Worm (Caenorhabditis elegans) whole organism, midembryonic: ENCODE measurements around the gene C06E7.4.

Experiments used
- T22C8.4 ChIP-seq: fragments of 200-800 bp; sonication (Bioruptor generic); IDR thresholded peaks from 2 replicates; pipeline ENCODE4 v1.3.6; 2022; ENCODE audit warnings: missing genetic modification characterization, missing compliant biosample characterization
- cog-1 ChIP-seq: sonication (generic microtip); optimal IDR thresholded peaks from 2 replicates; lab custom pipeline; 2016; ENCODE audit warnings: missing genetic modification characterization, missing compliant biosample characterization
- flt-1 ChIP-seq: fragments of 200-800 bp; sonication (Bioruptor generic); IDR thresholded peaks from 2 replicates; pipeline ENCODE4 v1.3.6; 2022; ENCODE audit warnings: missing genetic modification characterization, missing compliant biosample characterization
- klf-2 ChIP-seq: fragments of 200-800 bp; sonication (Bioruptor generic); conservative IDR thresholded peaks from 2 replicates; pipeline ENCODE4 v1.3.6; 2022; ENCODE audit warnings: missing genetic modification reagents, missing genetic modification characterization, missing compliant biosample characterization
- med-1 ChIP-seq: sonication (generic microtip); optimal IDR thresholded peaks from 2 replicates; lab custom pipeline; 2017; ENCODE audit warnings: missing genetic modification characterization, mild to moderate bottlenecking, missing compliant biosample characterization, antibody characterized with exemption, missing genetic modification reagents; ENCODE audit not compliant: insufficient read depth
- ref-1 ChIP-seq: fragments of 200-800 bp; sonication (Bioruptor generic); conservative IDR thresholded peaks from 2 replicates; pipeline ENCODE4 v1.3.6; 2022; ENCODE audit warnings: missing genetic modification reagents, missing genetic modification characterization, missing compliant biosample characterization
- tab-1 ChIP-seq: fragments of 200-800 bp; sonication (Bioruptor generic); IDR thresholded peaks from 2 replicates; pipeline ENCODE4 v1.3.6; 2022; ENCODE audit warnings: missing genetic modification characterization, missing compliant biosample characterization
- ztf-23 ChIP-seq: fragments of 200-800 bp; sonication (Bioruptor generic); IDR thresholded peaks from 2 replicates; pipeline ENCODE4 v1.3.6; 2022; ENCODE audit warnings: missing genetic modification reagents, missing genetic modification characterization, missing compliant biosample characterization
- ztf-29 ChIP-seq: fragments of 200-800 bp; sonication (Bioruptor generic); IDR thresholded peaks from 2 replicates; pipeline ENCODE4 v1.3.6; 2022; ENCODE audit warnings: missing genetic modification reagents, missing genetic modification characterization, missing compliant biosample characterization

Gene C06E7.4

DNA sequence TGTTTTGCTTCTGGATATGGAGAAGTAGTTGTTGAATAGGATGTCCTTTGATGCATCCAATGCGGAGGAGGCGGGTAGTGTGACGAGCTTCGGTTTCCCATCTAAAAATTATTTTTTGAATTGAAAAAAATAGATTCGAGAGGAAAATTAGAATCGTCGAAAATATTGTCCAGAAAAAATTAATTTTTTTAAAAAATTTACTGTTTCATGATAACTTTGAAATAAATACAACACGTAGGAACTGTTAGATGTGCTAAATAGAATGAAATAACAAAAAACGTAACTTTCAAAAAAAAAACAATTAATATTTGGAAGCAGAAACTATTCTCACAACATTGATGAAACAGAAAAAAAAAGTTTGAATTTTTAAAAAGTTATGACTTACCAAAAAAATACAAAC lies at the start of gene C06E7.4:
TSS of gene C06E7.4 (minus strand) at position 101 of the 400 bp plus-strand sequence.
- TF ChIP-seq tab-1 (GFP tag; lab: Robert Waterston, UW) (no peak), ztf-23 (GFP tag; lab: Robert Waterston, UW) (no peak), med-1 (GFP tag; lab: Kevin White, UChicago) (no peak), ref-1 (GFP tag; lab: Robert Waterston, UW) (no peak), T22C8.4 (GFP tag; lab: Robert Waterston, UW) (no peak), flt-1 (GFP tag; lab: Robert Waterston, UW) (no peak), ztf-29 (no peak), cog-1 (tag; lab: Kevin White, UChicago) (no peak), klf-2 (no peak)

DNA sequence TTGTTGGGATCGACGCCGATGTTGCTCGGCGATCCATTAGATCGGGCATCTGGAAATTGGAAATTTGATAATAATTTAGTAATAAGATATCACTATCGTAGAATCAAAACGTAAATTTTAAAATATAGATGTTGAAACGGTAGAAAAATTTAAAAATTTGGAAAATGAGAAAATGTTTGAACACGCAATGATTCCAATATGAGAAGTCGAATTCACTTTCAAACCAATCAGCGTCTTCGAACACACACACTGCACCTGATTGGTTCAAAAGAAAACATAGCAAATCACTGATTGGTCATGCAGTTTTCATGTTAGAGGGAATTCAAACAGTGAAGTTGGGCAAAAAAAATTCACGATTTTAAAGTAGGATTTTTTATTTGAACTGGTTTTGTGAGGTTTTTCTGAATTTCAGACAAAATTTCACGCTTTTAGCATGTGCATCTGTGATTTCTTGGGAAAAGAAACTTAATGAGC lies 43.6 kb upstream of the C06E7.4 start, which contains the start of gene H04M03.12:
TSS of gene H04M03.12 (minus strand) at position 51 of the 474 bp plus-strand sequence.
- TF ChIP-seq ref-1 (GFP tag; lab: Robert Waterston, UW) (no peak), klf-2 (no peak), med-1 (GFP tag; lab: Kevin White, UChicago) (no peak), tab-1 (GFP tag; lab: Robert Waterston, UW) (no peak), flt-1 (GFP tag; lab: Robert Waterston, UW) (no peak), ztf-23 (GFP tag; lab: Robert Waterston, UW) (no peak), cog-1 (tag; lab: Kevin White, UChicago) (no peak), T22C8.4 (GFP tag; lab: Robert Waterston, UW) (no peak), ztf-29 (no peak)

DNA sequence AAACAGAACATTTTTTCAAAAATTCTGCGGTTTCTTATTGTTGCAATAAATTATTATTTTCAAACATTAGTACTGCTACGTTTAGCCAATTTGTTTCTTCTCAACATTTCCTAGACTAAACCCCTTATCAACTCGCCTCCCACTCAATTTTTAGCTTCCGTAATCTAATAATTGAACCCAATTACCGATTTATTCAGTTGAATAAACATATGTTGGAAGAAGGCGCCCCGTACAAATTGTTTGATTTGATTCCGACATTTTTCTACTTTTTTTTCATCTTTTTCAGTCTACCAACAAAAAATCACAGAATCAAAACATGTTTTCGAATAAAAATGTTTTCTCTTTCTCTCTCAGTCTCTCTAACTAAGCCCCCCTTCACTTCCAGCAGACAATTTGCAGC lies 43.0 kb upstream of the C06E7.4 start:
- TF ChIP-seq ztf-23 (GFP tag; lab: Robert Waterston, UW) (no peak), ref-1 (GFP tag; lab: Robert Waterston, UW) (no peak), flt-1 (GFP tag; lab: Robert Waterston, UW) (no peak), ztf-29 (no peak), cog-1 (tag; lab: Kevin White, UChicago) (no peak), klf-2 (no peak), tab-1 (GFP tag; lab: Robert Waterston, UW) (no peak), T22C8.4 (GFP tag; lab: Robert Waterston, UW) (no peak), med-1 (GFP tag; lab: Kevin White, UChicago) (no peak)

DNA sequence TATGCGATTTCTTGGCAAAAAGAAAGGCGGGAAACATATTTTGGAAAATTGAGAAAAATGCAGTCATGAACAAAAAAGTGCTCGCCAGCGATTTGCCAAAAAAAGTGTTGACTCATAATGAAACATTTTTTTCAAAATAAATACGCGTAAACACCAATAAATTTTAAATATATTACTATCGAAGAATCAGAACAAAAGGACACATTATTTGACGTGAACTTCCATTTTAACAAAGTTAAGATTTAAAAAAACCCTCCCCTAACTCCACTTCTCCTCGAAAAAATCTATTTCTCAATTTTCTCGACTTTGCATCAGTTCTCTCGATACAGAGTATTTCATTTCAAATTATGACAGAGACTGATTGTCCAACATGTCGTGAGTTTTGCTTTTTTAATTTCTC lies 36.6 kb upstream of the C06E7.4 start, which contains the start of gene pck-3:
TSS of gene pck-3 (plus strand) at position 301 of the 400 bp plus-strand sequence.
- no peak for TF ChIP-seq ztf-29
- no peak for TF ChIP-seq ztf-23 (GFP tag; lab: Robert Waterston, UW)
- no peak for TF ChIP-seq flt-1 (GFP tag; lab: Robert Waterston, UW)
- no peak for TF ChIP-seq tab-1 (GFP tag; lab: Robert Waterston, UW)
- TF ChIP-seq klf-2, result no peak

DNA sequence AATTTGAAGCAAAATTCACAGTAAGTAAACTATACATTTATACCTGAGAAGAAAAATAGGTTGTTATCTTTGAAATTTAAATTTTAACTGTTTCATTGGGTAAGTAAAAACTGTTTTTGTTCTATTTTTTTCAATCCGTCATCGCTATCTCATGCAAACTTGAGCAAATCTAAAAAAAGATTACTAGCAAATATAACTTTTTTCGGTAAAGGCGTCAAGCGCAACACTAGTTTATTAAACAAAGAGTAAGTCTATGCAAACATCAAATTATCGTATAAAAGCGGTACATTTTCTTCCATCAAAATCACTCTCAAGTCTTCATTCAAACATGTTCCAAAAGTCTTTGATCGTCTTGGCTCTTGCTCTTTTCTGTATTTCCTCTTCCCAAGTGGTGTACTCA lies 35.4 kb upstream of the C06E7.4 start, which contains the start of gene nspb-6:
TSS of gene nspb-6 (plus strand) at position 301 of the 400 bp plus-strand sequence.
- TF ChIP-seq tab-1 (GFP tag; lab: Robert Waterston, UW) (no peak), ref-1 (GFP tag; lab: Robert Waterston, UW) (no peak), ztf-29 (no peak)

DNA sequence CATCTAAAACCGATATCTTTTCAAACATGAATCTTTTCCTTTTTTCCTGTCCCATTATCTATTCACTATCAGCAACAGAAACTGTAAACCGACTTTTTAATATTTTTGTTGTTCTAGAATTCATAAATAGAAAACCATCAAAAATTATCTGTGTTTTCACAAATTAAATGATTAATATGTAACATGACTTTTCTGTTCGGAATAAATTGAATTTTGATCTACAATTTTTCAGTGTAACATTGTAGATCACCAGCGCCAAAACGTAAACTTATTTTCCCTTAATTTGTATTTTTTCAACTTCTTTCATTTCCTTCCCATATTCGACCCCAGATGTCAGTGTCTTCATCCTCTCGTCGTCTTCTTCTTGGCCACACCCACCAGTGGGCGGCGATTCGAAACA lies 31.5 kb upstream of the C06E7.4 start, which contains the start of gene H04M03.3:
TSS of gene H04M03.3 (plus strand) at position 301 of the 400 bp plus-strand sequence.
- TF ChIP-seq T22C8.4 (GFP tag; lab: Robert Waterston, UW) (no peak), ref-1 (GFP tag; lab: Robert Waterston, UW) (no peak), flt-1 (GFP tag; lab: Robert Waterston, UW) (no peak), cog-1 (tag; lab: Kevin White, UChicago) (no peak), med-1 (GFP tag; lab: Kevin White, UChicago) (no peak), ztf-29 (no peak), klf-2 (no peak), tab-1 (GFP tag; lab: Robert Waterston, UW) (no peak), ztf-23 (GFP tag; lab: Robert Waterston, UW) (no peak)

DNA sequence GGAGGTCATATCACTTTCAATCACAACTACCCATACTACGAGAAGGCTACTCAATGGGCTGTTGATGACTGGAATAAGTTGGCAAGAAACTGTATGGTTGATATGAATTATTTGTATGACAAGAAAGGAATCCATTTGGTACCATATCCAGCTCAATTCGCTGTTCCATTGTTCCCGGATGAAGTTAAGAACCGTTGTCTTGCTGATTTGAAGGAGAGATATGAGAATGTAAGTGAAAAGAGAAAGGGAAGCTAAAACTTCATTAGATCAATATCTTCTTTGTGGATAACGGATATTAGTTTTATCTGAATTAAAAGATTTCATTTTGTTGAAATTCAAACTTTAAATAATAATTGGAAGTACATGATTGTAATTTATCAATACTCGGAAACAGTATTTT lies 26.8 kb upstream of the C06E7.4 start:
- TF ChIP-seq med-1 (GFP tag; lab: Kevin White, UChicago) (no peak), flt-1 (GFP tag; lab: Robert Waterston, UW) (no peak), T22C8.4 (GFP tag; lab: Robert Waterston, UW) (no peak), ztf-29 (no peak), ztf-23 (GFP tag; lab: Robert Waterston, UW) (no peak), tab-1 (GFP tag; lab: Robert Waterston, UW) (no peak), cog-1 (tag; lab: Kevin White, UChicago) (no peak), ref-1 (GFP tag; lab: Robert Waterston, UW) (no peak), klf-2 (no peak)

DNA sequence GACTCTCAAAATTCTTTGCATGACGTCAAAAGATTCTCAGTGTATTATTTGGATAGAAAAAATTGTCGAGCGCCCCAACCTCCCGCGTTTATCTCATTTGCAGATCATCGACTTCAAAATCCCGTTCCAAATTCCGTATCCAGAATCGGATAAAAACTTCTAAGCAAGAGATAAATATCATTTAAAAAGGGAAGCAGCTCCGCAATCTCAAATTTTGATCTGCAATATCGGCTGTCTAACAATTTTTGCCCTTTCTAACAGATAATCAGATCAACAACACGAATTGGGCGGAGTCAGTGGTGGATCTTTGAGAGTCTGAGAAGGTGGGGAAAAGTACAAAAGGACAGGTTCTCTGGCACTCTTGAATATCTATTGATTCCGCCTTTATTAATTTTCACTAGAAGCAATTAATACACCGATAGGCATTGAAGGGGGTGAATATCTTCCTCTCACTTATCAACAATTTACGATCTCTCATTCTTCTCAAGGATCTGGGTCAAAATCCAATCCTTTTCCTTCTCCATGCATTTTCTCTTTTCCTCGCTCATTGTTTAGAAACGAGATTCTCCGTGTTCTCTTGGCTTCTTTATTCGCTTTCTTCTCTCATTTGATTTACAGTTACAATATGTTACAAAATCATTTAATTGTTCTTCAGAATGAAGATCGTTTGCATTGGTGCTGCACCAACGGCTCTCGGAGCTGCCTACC lies 25.6 kb upstream of the C06E7.4 start, which contains the start of gene glf-1:
TSS of gene glf-1 (plus strand) at position 656 of the 708 bp plus-strand sequence.
- TF ChIP-seq ztf-23 (GFP tag; lab: Robert Waterston, UW), result no peak
- no peak for TF ChIP-seq ref-1 (GFP tag; lab: Robert Waterston, UW)
- no peak for TF ChIP-seq cog-1 (tag; lab: Kevin White, UChicago)
- no peak for TF ChIP-seq klf-2
- no peak for TF ChIP-seq flt-1 (GFP tag; lab: Robert Waterston, UW)
- no peak for TF ChIP-seq T22C8.4 (GFP tag; lab: Robert Waterston, UW)
- no peak for TF ChIP-seq ztf-29
- TF ChIP-seq tab-1 (GFP tag; lab: Robert Waterston, UW), result no peak
- no peak for TF ChIP-seq med-1 (GFP tag; lab: Kevin White, UChicago)

DNA sequence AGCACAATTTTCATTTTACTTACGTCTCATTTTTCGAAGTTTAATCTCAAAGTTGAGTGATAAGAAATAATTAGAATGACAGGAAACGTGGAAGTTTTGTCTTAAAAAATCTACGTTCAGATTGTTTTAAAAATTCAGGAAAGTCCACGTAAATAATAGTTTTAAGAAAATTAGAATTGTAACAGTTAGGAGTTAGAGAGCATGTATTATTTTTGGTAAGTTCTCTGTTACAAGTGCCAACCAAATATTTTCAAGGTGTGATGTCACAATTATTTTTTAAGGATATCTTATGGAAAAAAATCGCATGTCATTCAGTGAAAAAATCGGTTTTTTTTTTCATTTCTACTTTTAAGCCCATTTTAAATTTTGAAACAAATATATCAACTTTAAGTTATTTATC lies 24.7 kb upstream of the C06E7.4 start, which contains the start of gene H04M03.11:
TSS of gene H04M03.11 (minus strand) at position 101 of the 400 bp plus-strand sequence.
- TF ChIP-seq cog-1 (tag; lab: Kevin White, UChicago) (no peak), klf-2 (no peak)
